Worm (Caenorhabditis elegans) whole organism, midembryonic: ENCODE measurements around the gene K04A8.20.

ENCODE experiments used
- T22C8.4 ChIP-seq: fragments of 200-800 bp; sonication (Bioruptor generic); IDR thresholded peaks from 2 replicates; pipeline ENCODE4 v1.3.6; 2022; ENCODE audit warnings: missing genetic modification characterization, missing compliant biosample characterization
- cog-1 ChIP-seq: sonication (generic microtip); optimal IDR thresholded peaks from 2 replicates; lab custom pipeline; 2016; ENCODE audit warnings: missing genetic modification characterization, missing compliant biosample characterization
- flt-1 ChIP-seq: fragments of 200-800 bp; sonication (Bioruptor generic); IDR thresholded peaks from 2 replicates; pipeline ENCODE4 v1.3.6; 2022; ENCODE audit warnings: missing genetic modification characterization, missing compliant biosample characterization
- klf-2 ChIP-seq: fragments of 200-800 bp; sonication (Bioruptor generic); conservative IDR thresholded peaks from 2 replicates; pipeline ENCODE4 v1.3.6; 2022; ENCODE audit warnings: missing genetic modification reagents, missing genetic modification characterization, missing compliant biosample characterization
- med-1 ChIP-seq: sonication (generic microtip); optimal IDR thresholded peaks from 2 replicates; lab custom pipeline; 2017; ENCODE audit warnings: missing genetic modification characterization, mild to moderate bottlenecking, missing compliant biosample characterization, antibody characterized with exemption, missing genetic modification reagents; ENCODE audit not compliant: insufficient read depth
- ref-1 ChIP-seq: fragments of 200-800 bp; sonication (Bioruptor generic); conservative IDR thresholded peaks from 2 replicates; pipeline ENCODE4 v1.3.6; 2022; ENCODE audit warnings: missing genetic modification reagents, missing genetic modification characterization, missing compliant biosample characterization
- tab-1 ChIP-seq: fragments of 200-800 bp; sonication (Bioruptor generic); IDR thresholded peaks from 2 replicates; pipeline ENCODE4 v1.3.6; 2022; ENCODE audit warnings: missing genetic modification characterization, missing compliant biosample characterization
- ztf-23 ChIP-seq: fragments of 200-800 bp; sonication (Bioruptor generic); IDR thresholded peaks from 2 replicates; pipeline ENCODE4 v1.3.6; 2022; ENCODE audit warnings: missing genetic modification reagents, missing genetic modification characterization, missing compliant biosample characterization
- ztf-29 ChIP-seq: fragments of 200-800 bp; sonication (Bioruptor generic); IDR thresholded peaks from 2 replicates; pipeline ENCODE4 v1.3.6; 2022; ENCODE audit warnings: missing genetic modification reagents, missing genetic modification characterization, missing compliant biosample characterization

K04A8.20 gene

ce11 chrV:6549148-6549547 lies at the start of gene K04A8.20:
TSS of gene K04A8.20 (plus strand) at chrV:6549448.
- TF ChIP-seq T22C8.4 (GFP tag; lab: Robert Waterston, UW) = no peak
- TF ChIP-seq klf-2 (GFP tag; lab: Robert Waterston, UW) = no peak
- no peak for TF ChIP-seq ztf-23
- no peak for TF ChIP-seq ztf-29 (GFP tag; lab: Robert Waterston, UW)
- no peak for TF ChIP-seq ref-1 (GFP tag; lab: Robert Waterston, UW)
- TF ChIP-seq flt-1 (GFP tag; lab: Robert Waterston, UW) = no peak
- TF ChIP-seq med-1 (GFP tag; lab: Kevin White, UChicago) = no peak
- TF ChIP-seq tab-1 (GFP tag; lab: Robert Waterston, UW) = no peak
- TF ChIP-seq cog-1 (tag; lab: Kevin White, UChicago) = no peak

- TF ChIP-seq med-1 (GFP tag; lab: Kevin White, UChicago) = no peak
- no peak for TF ChIP-seq T22C8.4 (GFP tag; lab: Robert Waterston, UW)
- TF ChIP-seq klf-2 (GFP tag; lab: Robert Waterston, UW) = no peak
- TF ChIP-seq ztf-29 (GFP tag; lab: Robert Waterston, UW) = no peak
- no peak for TF ChIP-seq tab-1 (GFP tag; lab: Robert Waterston, UW)
- TF ChIP-seq flt-1 (GFP tag; lab: Robert Waterston, UW) = no peak
- TF ChIP-seq ztf-23 = no peak
- no peak for TF ChIP-seq ref-1 (GFP tag; lab: Robert Waterston, UW)
- no peak for TF ChIP-seq cog-1 (tag; lab: Kevin White, UChicago)
These were observed 46.1 kb upstream of the K04A8.20 start for ce11 chrV:6503158-6503557.

- TF ChIP-seq T22C8.4 (GFP tag; lab: Robert Waterston, UW) = no peak
- no peak for TF ChIP-seq tab-1 (GFP tag; lab: Robert Waterston, UW)
- TF ChIP-seq ref-1 (GFP tag; lab: Robert Waterston, UW) = no peak
- TF ChIP-seq flt-1 (GFP tag; lab: Robert Waterston, UW) = no peak
- no peak for TF ChIP-seq ztf-29 (GFP tag; lab: Robert Waterston, UW)
- no peak for TF ChIP-seq ztf-23
- TF ChIP-seq cog-1 (tag; lab: Kevin White, UChicago) = no peak
- TF ChIP-seq klf-2 (GFP tag; lab: Robert Waterston, UW) = no peak
These were observed 45.0 kb upstream of the K04A8.20 start, which contains the start of gene moc-2 for ce11 chrV:6504131-6504827. TSS of gene moc-2 (minus strand) at chrV:6504181.

ce11 chrV:6505339-6505811 lies 43.9 kb upstream of the K04A8.20 start, which contains the start of gene W01A11.7:
TSS of gene W01A11.7 (minus strand) at chrV:6505389.
- TF ChIP-seq ztf-29 (GFP tag; lab: Robert Waterston, UW) = no peak
- TF ChIP-seq T22C8.4 (GFP tag; lab: Robert Waterston, UW) = no peak
- no peak for TF ChIP-seq ztf-23
- no peak for TF ChIP-seq klf-2 (GFP tag; lab: Robert Waterston, UW)
- no peak for TF ChIP-seq flt-1 (GFP tag; lab: Robert Waterston, UW)
- no peak for TF ChIP-seq cog-1 (tag; lab: Kevin White, UChicago)
- no peak for TF ChIP-seq tab-1 (GFP tag; lab: Robert Waterston, UW)
- no peak for TF ChIP-seq ref-1 (GFP tag; lab: Robert Waterston, UW)
- no peak for TF ChIP-seq med-1 (GFP tag; lab: Kevin White, UChicago)

- no peak for TF ChIP-seq ref-1 (GFP tag; lab: Robert Waterston, UW)
These were observed 42.9 kb upstream of the K04A8.20 start for ce11 chrV:6506238-6506956.

DNA sequence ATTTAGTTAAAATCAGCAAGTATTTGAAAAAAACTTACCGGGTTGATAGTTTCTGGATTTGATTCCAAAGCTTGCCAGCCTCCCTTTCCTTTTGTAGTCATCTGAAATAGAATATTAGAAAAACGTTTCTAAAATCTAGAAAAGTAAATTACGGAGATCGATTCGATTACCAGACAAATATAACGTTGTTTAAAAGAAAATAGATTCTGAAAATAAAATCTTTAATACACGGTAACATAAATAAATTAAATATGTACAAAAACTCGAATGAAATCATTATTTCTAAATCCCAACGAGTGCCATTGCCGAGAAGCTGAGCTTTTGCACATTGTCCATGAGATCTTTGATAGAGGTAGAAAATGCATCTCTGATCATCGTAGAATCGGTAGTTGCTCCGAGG lies 40.5 kb upstream of the K04A8.20 start, which contains the start of gene ubh-3:
Gene ubh-3, minus strand, starts transcription at position 101 of the 400 bp plus-strand sequence.
- TF ChIP-seq ztf-29 (GFP tag; lab: Robert Waterston, UW) (no peak), tab-1 (GFP tag; lab: Robert Waterston, UW) (no peak), klf-2 (GFP tag; lab: Robert Waterston, UW) (no peak), med-1 (GFP tag; lab: Kevin White, UChicago) (no peak), ztf-23 (no peak), T22C8.4 (GFP tag; lab: Robert Waterston, UW) (no peak), flt-1 (GFP tag; lab: Robert Waterston, UW) (no peak), ref-1 (GFP tag; lab: Robert Waterston, UW) (no peak), cog-1 (tag; lab: Kevin White, UChicago) (no peak)

DNA sequence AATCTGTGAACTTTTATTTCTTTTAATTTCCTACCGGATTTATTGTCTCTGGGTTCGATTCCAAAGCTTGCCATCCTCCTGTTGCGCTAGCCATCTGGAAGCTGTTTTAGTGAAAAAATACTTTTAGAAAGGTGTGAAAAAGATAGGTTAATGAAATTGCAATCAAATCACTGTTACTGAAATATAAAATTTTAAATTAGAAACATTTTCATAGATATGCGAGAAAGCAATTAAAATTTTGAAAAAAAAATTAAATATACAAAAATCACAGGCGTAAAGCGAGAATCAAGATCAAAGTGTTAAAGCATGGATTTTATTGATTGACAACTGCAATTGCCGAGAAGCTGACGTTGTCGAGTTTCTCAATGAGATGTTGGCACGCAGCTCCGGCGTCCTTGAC lies 39.5 kb upstream of the K04A8.20 start, which contains the start of gene ubh-2:
Gene ubh-2, minus strand, starts transcription at position 101 of the 400 bp plus-strand sequence.
- no peak for TF ChIP-seq klf-2 (GFP tag; lab: Robert Waterston, UW)
- no peak for TF ChIP-seq tab-1 (GFP tag; lab: Robert Waterston, UW)
- no peak for TF ChIP-seq ztf-23
- TF ChIP-seq flt-1 (GFP tag; lab: Robert Waterston, UW) = no peak
- TF ChIP-seq ztf-29 (GFP tag; lab: Robert Waterston, UW) = no peak
- no peak for TF ChIP-seq ref-1 (GFP tag; lab: Robert Waterston, UW)
- no peak for TF ChIP-seq med-1 (GFP tag; lab: Kevin White, UChicago)
- no peak for TF ChIP-seq T22C8.4 (GFP tag; lab: Robert Waterston, UW)
- no peak for TF ChIP-seq cog-1 (tag; lab: Kevin White, UChicago)

DNA sequence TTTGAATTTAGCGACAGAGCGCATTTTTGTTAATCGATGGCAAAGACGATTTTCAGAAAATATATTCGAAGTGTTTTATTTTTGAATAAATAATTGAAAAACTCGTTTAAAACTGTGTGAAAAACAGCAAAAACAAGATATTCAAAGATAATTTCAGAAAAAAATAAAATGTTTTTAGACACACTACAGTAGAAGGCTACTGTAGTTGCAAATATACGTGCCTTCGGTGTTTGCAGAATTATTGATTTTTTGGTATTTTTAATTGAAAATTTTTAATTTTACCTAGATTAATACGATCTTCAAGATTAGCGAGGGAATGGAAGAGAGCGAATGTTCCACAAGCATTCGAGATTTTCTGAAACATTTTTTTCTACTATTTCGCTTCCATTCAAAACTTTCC lies 38.6 kb upstream of the K04A8.20 start:
- TF ChIP-seq cog-1 (tag; lab: Kevin White, UChicago) (no peak), ztf-23 (no peak), T22C8.4 (GFP tag; lab: Robert Waterston, UW) (no peak), klf-2 (GFP tag; lab: Robert Waterston, UW) (no peak), med-1 (GFP tag; lab: Kevin White, UChicago) (no peak), ref-1 (GFP tag; lab: Robert Waterston, UW) (no peak), flt-1 (GFP tag; lab: Robert Waterston, UW) (no peak), ztf-29 (GFP tag; lab: Robert Waterston, UW) (no peak), tab-1 (GFP tag; lab: Robert Waterston, UW) (no peak)
